Fruit fly (Drosophila melanogaster) whole organism, pupa: ENCODE data around the gene Adgf-D.

Experiments
- CG10348 ChIP-seq: fragments of 200-800 bp; sonication (Bioruptor generic); IDR thresholded peaks from 2 replicates; pipeline ENCODE4 v1.3.6; 2022; ENCODE audit warnings: missing biosample characterization, missing genetic modification characterization
- CG12605 ChIP-seq: fragments of 200-800 bp; sonication (Bioruptor generic); IDR thresholded peaks from 2 replicates; pipeline ENCODE4 v1.3.6; 2022; ENCODE audit warnings: missing biosample characterization, missing genetic modification characterization
- CG13204 ChIP-seq: fragments of 200-800 bp; sonication (Bioruptor generic); optimal IDR thresholded peaks from 2 replicates; lab custom pipeline; 2018; ENCODE audit warnings: missing biosample characterization, mild to moderate bottlenecking, missing genetic modification characterization, moderate library complexity
- CG14655 ChIP-seq: fragments of 200-800 bp; sonication (Bioruptor generic); optimal IDR thresholded peaks from 3 replicates; lab custom pipeline; 2017; ENCODE audit warnings: mild to moderate bottlenecking, missing biosample characterization, missing genetic modification reagents, missing genetic modification characterization
- CG15710 ChIP-seq: fragments of 200-800 bp; sonication (Bioruptor generic); optimal IDR thresholded peaks from 2 replicates; lab custom pipeline; 2018; ENCODE audit warnings: missing biosample characterization, mild to moderate bottlenecking, missing genetic modification characterization, moderate library complexity
- CG17806 ChIP-seq: fragments of 200-800 bp; sonication (Bioruptor generic); optimal IDR thresholded peaks from 2 replicates; lab custom pipeline; 2018; ENCODE audit warnings: missing biosample characterization, mild to moderate bottlenecking, missing genetic modification characterization, moderate library complexity
- CG32121 ChIP-seq: fragments of 200-800 bp; sonication (Bioruptor generic); IDR thresholded peaks from 2 replicates; pipeline ENCODE4 v1.3.6; 2022; ENCODE audit warnings: missing biosample characterization, missing genetic modification characterization
- CG34367 ChIP-seq: fragments of 200-800 bp; sonication (Bioruptor generic); optimal IDR thresholded peaks from 2 replicates; lab custom pipeline; 2018; ENCODE audit warnings: missing biosample characterization, mild to moderate bottlenecking, missing genetic modification characterization
- CG4496 ChIP-seq: fragments of 200-800 bp; sonication (Bioruptor generic); IDR thresholded peaks from 3 replicates; pipeline ENCODE4 v1.3.6; 2022; ENCODE audit warnings: missing biosample characterization, missing genetic modification characterization
- CG8159 ChIP-seq: fragments of 200-800 bp; sonication (Bioruptor generic); optimal IDR thresholded peaks from 3 replicates; lab custom pipeline; 2018; ENCODE audit warnings: missing biosample characterization, mild to moderate bottlenecking, missing genetic modification characterization, moderate library complexity
- CG8301 ChIP-seq: fragments of 200-800 bp; sonication (Bioruptor generic); optimal IDR thresholded peaks from 2 replicates; lab custom pipeline; 2018; ENCODE audit warnings: missing biosample characterization, mild to moderate bottlenecking, missing genetic modification characterization
- CG9948 ChIP-seq: fragments of 200-800 bp; sonication (Bioruptor generic); optimal IDR thresholded peaks from 2 replicates; lab custom pipeline; 2018; ENCODE audit warnings: missing biosample characterization, mild to moderate bottlenecking, missing genetic modification characterization, moderate library complexity
- D1 ChIP-seq: fragments of 200-800 bp; sonication (Bioruptor generic); optimal IDR thresholded peaks from 2 replicates; lab custom pipeline; 2018; ENCODE audit warnings: missing biosample characterization, mild to moderate bottlenecking, missing genetic modification characterization, moderate library complexity
- EcR ChIP-seq: fragments of 200-800 bp; sonication (Bioruptor generic); optimal IDR thresholded peaks from 3 replicates; lab custom pipeline; 2019; ENCODE audit warnings: missing biosample characterization, missing genetic modification characterization, mild to moderate bottlenecking, moderate library complexity, missing genetic modification reagents
- Ets98B ChIP-seq: fragments of 200-800 bp; sonication (Bioruptor generic); IDR thresholded peaks from 2 replicates; pipeline ENCODE4 v1.3.6; 2022; ENCODE audit warnings: missing biosample characterization, missing genetic modification characterization
- Pif1A ChIP-seq: fragments of 200-800 bp; sonication (Bioruptor generic); optimal IDR thresholded peaks from 3 replicates; lab custom pipeline; 2016; ENCODE audit warnings: missing biosample characterization, missing genetic modification characterization
- Pif1B ChIP-seq: fragments of 200-800 bp; sonication (Bioruptor generic); optimal IDR thresholded peaks from 3 replicates; lab custom pipeline; 2016; ENCODE audit warnings: missing biosample characterization, missing genetic modification characterization
- Snoo ChIP-seq: fragments of 200-800 bp; sonication (Bioruptor generic); optimal IDR thresholded peaks from 3 replicates; lab custom pipeline; 2017; ENCODE audit warnings: missing biosample characterization, mild to moderate bottlenecking, missing genetic modification characterization, inconsistent platforms
- fd96Ca ChIP-seq: fragments of 200-800 bp; sonication (Bioruptor generic); IDR thresholded peaks from 3 replicates; pipeline ENCODE4 v1.3.6; 2022; ENCODE audit warnings: missing biosample characterization, missing genetic modification characterization
- gl ChIP-seq: fragments of 200-800 bp; sonication (Bioruptor generic); optimal IDR thresholded peaks from 2 replicates; lab custom pipeline; 2018; ENCODE audit warnings: missing biosample characterization, mild to moderate bottlenecking, missing genetic modification characterization
- rn ChIP-seq: fragments of 200-800 bp; sonication (Bioruptor generic); IDR thresholded peaks from 2 replicates; pipeline ENCODE4 v1.3.6; 2022; ENCODE audit warnings: missing biosample characterization, missing genetic modification characterization

Adgf-D gene

dm6 chr3R:13700192-13700591 lies 5.0 kb downstream of the Adgf-D start, which contains the start of gene ninaB:
Gene ninaB (plus strand): TSS chr3R:13700565.
- TF ChIP-seq CG34367 (tag; lab: Kevin White, UChicago): no peak
- TF ChIP-seq fd96Ca (GFP tag; lab: Robert Waterston, UW): no peak
- no peak for TF ChIP-seq gl
- TF ChIP-seq Ets98B (GFP tag; lab: Robert Waterston, UW): no peak
- no peak for TF ChIP-seq Pif1A (GFP tag; lab: Kevin White, UChicago)
- no peak for TF ChIP-seq CG15710
- TF ChIP-seq CG8301 (tag; lab: Kevin White, UChicago): no peak
- no peak for TF ChIP-seq CG4496 (GFP tag; lab: Robert Waterston, UW)
- no peak for TF ChIP-seq CG10348 (GFP tag; lab: Robert Waterston, UW)
- TF ChIP-seq D1 (tag; lab: Kevin White, UChicago): no peak
- TF ChIP-seq CG17806 (tag; lab: Kevin White, UChicago): no peak
- TF ChIP-seq rn (GFP tag; lab: Robert Waterston, UW): no peak
- no peak for TF ChIP-seq CG14655 (GFP tag; lab: Kevin White, UChicago)
- no peak for TF ChIP-seq Pif1B (GFP tag; lab: Kevin White, UChicago)
- no peak for TF ChIP-seq CG32121
- no peak for TF ChIP-seq CG13204 (GFP tag; lab: Kevin White, UChicago)
- no peak for TF ChIP-seq Snoo (tag; lab: Kevin White, UChicago)
- TF ChIP-seq CG12605 (GFP tag; lab: Robert Waterston, UW): no peak

dm6 chr3R:13699350-13699749 lies 5.9 kb downstream of the Adgf-D start:
- TF ChIP-seq CG15710 (no peak), Pif1B (GFP tag; lab: Kevin White, UChicago) (no peak), CG8301 (tag; lab: Kevin White, UChicago) (no peak), gl (no peak), Ets98B (GFP tag; lab: Robert Waterston, UW) (no peak), CG12605 (GFP tag; lab: Robert Waterston, UW) (no peak), CG14655 (GFP tag; lab: Kevin White, UChicago) (no peak), CG17806 (tag; lab: Kevin White, UChicago) (no peak), CG9948 (no peak), CG34367 (tag; lab: Kevin White, UChicago) (no peak), fd96Ca (GFP tag; lab: Robert Waterston, UW) (no peak), CG8159 (tag; lab: Kevin White, UChicago) (no peak), D1 (tag; lab: Kevin White, UChicago) (no peak), Pif1A (GFP tag; lab: Kevin White, UChicago) (no peak), CG32121 (no peak), Snoo (tag; lab: Kevin White, UChicago) (no peak), EcR (GFP tag; lab: Kevin White, UChicago) (no peak), CG13204 (GFP tag; lab: Kevin White, UChicago) (no peak)

dm6 chr3R:13693753-13694152 lies 11.4 kb downstream of the Adgf-D start, which contains the start of gene CG14367:
Gene CG14367 (plus strand): TSS chr3R:13694053.
- TF ChIP-seq D1 (tag; lab: Kevin White, UChicago) (no peak), CG32121 (no peak), rn (GFP tag; lab: Robert Waterston, UW) (no peak), CG15710 (no peak), CG8301 (tag; lab: Kevin White, UChicago) (no peak), gl (no peak), CG17806 (tag; lab: Kevin White, UChicago) (no peak), EcR (GFP tag; lab: Kevin White, UChicago) (no peak), CG9948 (no peak), CG34367 (tag; lab: Kevin White, UChicago) (no peak), CG8159 (tag; lab: Kevin White, UChicago) (no peak), Snoo (tag; lab: Kevin White, UChicago) (no peak), Ets98B (GFP tag; lab: Robert Waterston, UW) (no peak), Pif1B (GFP tag; lab: Kevin White, UChicago) (no peak), CG4496 (GFP tag; lab: Robert Waterston, UW) (no peak), CG12605 (GFP tag; lab: Robert Waterston, UW) (no peak)
- TF ChIP-seq, all 21 proteins: peak for 0

- TF ChIP-seq fd96Ca (GFP tag; lab: Robert Waterston, UW) (peak; percentile 67; the same call in 1 of the 3 replicates), Ets98B (GFP tag; lab: Robert Waterston, UW) (peak; percentile 54; the same call in 1 of the 2 replicates), D1 (tag; lab: Kevin White, UChicago) (no peak), CG32121 (peak; percentile 23; the same call in 1 of the 2 replicates), CG34367 (tag; lab: Kevin White, UChicago) (peak; percentile 12), CG10348 (GFP tag; lab: Robert Waterston, UW) (no peak), CG4496 (GFP tag; lab: Robert Waterston, UW) (peak; percentile 59; the same call in 1 of the 3 replicates), Pif1A (GFP tag; lab: Kevin White, UChicago) (peak; percentile 17)
Measured at dm6 chr3R:13686371-13687211, 18.6 kb downstream of the Adgf-D start, which contains the start of gene omd. Gene omd (minus strand): TSS chr3R:13687210.

- TF ChIP-seq CG4496 (GFP tag; lab: Robert Waterston, UW) (no peak), CG12605 (GFP tag; lab: Robert Waterston, UW) (no peak), CG34367 (tag; lab: Kevin White, UChicago) (no peak), D1 (tag; lab: Kevin White, UChicago) (no peak), gl (no peak), CG17806 (tag; lab: Kevin White, UChicago) (no peak), CG13204 (GFP tag; lab: Kevin White, UChicago) (no peak), fd96Ca (GFP tag; lab: Robert Waterston, UW) (no peak), CG8159 (tag; lab: Kevin White, UChicago) (no peak), CG14655 (GFP tag; lab: Kevin White, UChicago) (no peak), Pif1A (GFP tag; lab: Kevin White, UChicago) (no peak), CG32121 (no peak), Ets98B (GFP tag; lab: Robert Waterston, UW) (no peak), rn (GFP tag; lab: Robert Waterston, UW) (no peak), Pif1B (GFP tag; lab: Kevin White, UChicago) (no peak)
Measured at dm6 chr3R:13685969-13686368, 19.2 kb downstream of the Adgf-D start.
